Worm (Caenorhabditis elegans) whole organism, L1 larva: ENCODE data around the gene tub-1.

ENCODE experiments used
- C16A3.4 ChIP-seq: fragments of 150-350 bp; optimal IDR thresholded peaks from 2 replicates; lab custom pipeline; 2014; ENCODE audit warnings: missing biosample characterization, missing genetic modification characterization
- C34B4.2 ChIP-seq: sonication (generic microtip); optimal IDR thresholded peaks from 2 replicates; lab custom pipeline; 2017; ENCODE audit warnings: mild to moderate bottlenecking, missing genetic modification characterization, missing compliant biosample characterization
- Y116A8C.19 ChIP-seq: sonication (generic microtip); optimal IDR thresholded peaks from 2 replicates; lab custom pipeline; 2016; ENCODE audit warnings: missing compliant biosample characterization, missing genetic modification characterization, borderline replicate concordance
- aly-2 ChIP-seq: fragments of 150-350 bp; optimal IDR thresholded peaks from 2 replicates; lab custom pipeline; 2014; ENCODE audit warnings: missing biosample characterization, missing genetic modification characterization
- ama-1 ChIP-seq: fragments of 150-350 bp; optimal IDR thresholded peaks from 2 replicates; lab custom pipeline; 2014
- ceh-63 ChIP-seq: fragments of 200-800 bp; sonication (Bioruptor generic); optimal IDR thresholded peaks from 2 replicates; lab custom pipeline; 2018; ENCODE audit warnings: mild to moderate bottlenecking, missing genetic modification characterization, missing compliant biosample characterization
- ceh-8 ChIP-seq: fragments of 200-800 bp; sonication (Bioruptor generic); optimal IDR thresholded peaks from 2 replicates; lab custom pipeline; 2018; ENCODE audit warnings: mild to moderate bottlenecking, missing genetic modification characterization, moderate library complexity, missing compliant biosample characterization
- ceh-90 ChIP-seq: sonication (generic microtip); optimal IDR thresholded peaks from 2 replicates; lab custom pipeline; 2016; ENCODE audit warnings: missing genetic modification characterization, missing compliant biosample characterization
- efl-3 ChIP-seq: fragments of 200-800 bp; sonication (Bioruptor generic); optimal IDR thresholded peaks from 2 replicates; lab custom pipeline; 2018; ENCODE audit warnings: mild to moderate bottlenecking, missing genetic modification characterization, missing compliant biosample characterization
- elt-2 ChIP-seq: sonication (generic microtip); optimal IDR thresholded peaks from 2 replicates; lab custom pipeline; 2016; ENCODE audit warnings: missing genetic modification characterization, mild to moderate bottlenecking, inconsistent platforms, missing compliant biosample characterization, missing genetic modification reagents
- elt-3 ChIP-seq, 6 experiments: fragments of 150-350 bp in 1 of 6; sonication (generic microtip); optimal IDR thresholded peaks; 2 replicates each; lab custom pipeline; 2017 to 2018; ENCODE audit warnings: missing biosample characterization in 6 of 6, missing genetic modification characterization in 6 of 6, inconsistent platforms in 1 of 6
- ets-5 ChIP-seq: fragments of 200-800 bp; sonication (Bioruptor generic); IDR thresholded peaks from 2 replicates; pipeline ENCODE4 v1.3.6; 2022; ENCODE audit warnings: missing genetic modification characterization, missing compliant biosample characterization
- fkh-8 ChIP-seq: sonication (generic microtip); optimal IDR thresholded peaks from 2 replicates; lab custom pipeline; 2016; ENCODE audit warnings: mild to moderate bottlenecking, missing genetic modification characterization, missing compliant biosample characterization
- fos-1 ChIP-seq: fragments of 150-350 bp; optimal IDR thresholded peaks from 2 replicates; lab custom pipeline; 2014; ENCODE audit warnings: missing biosample characterization, missing genetic modification characterization
- hlh-17 ChIP-seq: fragments of 200-800 bp; sonication (Bioruptor generic); optimal IDR thresholded peaks from 2 replicates; lab custom pipeline; 2018; ENCODE audit warnings: missing genetic modification characterization, mild to moderate bottlenecking, missing compliant biosample characterization, moderate library complexity, borderline replicate concordance
- hlh-4 ChIP-seq: sonication (generic microtip); optimal IDR thresholded peaks from 2 replicates; lab custom pipeline; 2016; ENCODE audit warnings: mild to moderate bottlenecking, missing genetic modification characterization, missing compliant biosample characterization
- irx-1 ChIP-seq: sonication (generic microtip); optimal IDR thresholded peaks from 2 replicates; lab custom pipeline; 2016; ENCODE audit warnings: missing genetic modification characterization, missing compliant biosample characterization
- isw-1 ChIP-seq: fragments of 200-800 bp; sonication (Bioruptor generic); IDR thresholded peaks from 2 replicates; pipeline ENCODE4 v1.3.6; 2022; ENCODE audit warnings: missing genetic modification characterization, missing compliant biosample characterization
- lin-35 ChIP-seq, 2 experiments: fragments of 150-350 bp; optimal IDR thresholded peaks; 2 replicates each; lab custom pipeline; 2014; ENCODE audit warnings: missing biosample characterization in 2 of 2, missing genetic modification characterization in 2 of 2, missing genetic modification reagents in 2 of 2
- lin-39 ChIP-seq: fragments of 150-350 bp; optimal IDR thresholded peaks from 2 replicates; lab custom pipeline; 2014; ENCODE audit warnings: missing biosample characterization, missing genetic modification reagents, missing genetic modification characterization
- lir-3 ChIP-seq: sonication (generic microtip); optimal IDR thresholded peaks from 2 replicates; lab custom pipeline; 2016; ENCODE audit warnings: mild to moderate bottlenecking, missing genetic modification characterization, moderate library complexity, missing compliant biosample characterization; ENCODE audit not compliant: poor library complexity
- lsy-2 ChIP-seq, 2 experiments: fragments of 150-350 bp; optimal IDR thresholded peaks; 2 replicates each; lab custom pipeline; 2014; ENCODE audit warnings: missing biosample characterization in 2 of 2, missing genetic modification characterization in 2 of 2
- mab-9 ChIP-seq: fragments of 200-800 bp; sonication (Bioruptor generic); IDR thresholded peaks from 2 replicates; pipeline ENCODE4 v1.3.6; 2022; ENCODE audit warnings: missing genetic modification reagents, missing genetic modification characterization, missing compliant biosample characterization
- mdl-1 ChIP-seq, 2 experiments: fragments of 150-350 bp; optimal IDR thresholded peaks; 2 replicates each; lab custom pipeline; 2014 to 2017; ENCODE audit warnings: missing biosample characterization in 2 of 2, missing genetic modification characterization in 2 of 2, inconsistent platforms in 1 of 2
- mef-2 ChIP-seq: fragments of 150-350 bp; optimal IDR thresholded peaks from 2 replicates; lab custom pipeline; 2014; ENCODE audit warnings: missing biosample characterization, missing genetic modification characterization
- nhr-11 ChIP-seq: fragments of 150-350 bp; optimal IDR thresholded peaks from 2 replicates; lab custom pipeline; 2014; ENCODE audit warnings: missing biosample characterization, missing genetic modification characterization
- nhr-12 ChIP-seq: sonication (generic microtip); optimal IDR thresholded peaks from 2 replicates; lab custom pipeline; 2017; ENCODE audit warnings: missing biosample characterization, missing genetic modification characterization
- nhr-28 ChIP-seq: fragments of 150-350 bp; optimal IDR thresholded peaks from 2 replicates; lab custom pipeline; 2014; ENCODE audit warnings: missing biosample characterization, missing genetic modification characterization
- nhr-71 ChIP-seq: sonication (generic microtip); optimal IDR thresholded peaks from 2 replicates; lab custom pipeline; 2016; ENCODE audit warnings: mild to moderate bottlenecking, missing genetic modification characterization, moderate library complexity, missing compliant biosample characterization
- nhr-76 ChIP-seq: sonication (generic microtip); optimal IDR thresholded peaks from 2 replicates; lab custom pipeline; 2017; ENCODE audit warnings: missing biosample characterization, missing genetic modification characterization
- nhr-84 ChIP-seq: sonication (generic microtip); optimal IDR thresholded peaks from 2 replicates; lab custom pipeline; 2017; ENCODE audit warnings: missing biosample characterization, missing genetic modification characterization
- nhr-85 ChIP-seq: sonication (generic microtip); peaks from one replicate; lab custom pipeline; 2016; ENCODE audit warnings: missing genetic modification characterization, inconsistent platforms, missing compliant biosample characterization
- pag-3 ChIP-seq: sonication (generic microtip); optimal IDR thresholded peaks from 2 replicates; lab custom pipeline; 2017; ENCODE audit warnings: missing genetic modification characterization, mild to moderate bottlenecking, missing compliant biosample characterization, antibody characterized with exemption, borderline replicate concordance; ENCODE audit not compliant: insufficient read depth
- pax-3 ChIP-seq: fragments of 200-800 bp; sonication (Bioruptor generic); optimal IDR thresholded peaks from 2 replicates; lab custom pipeline; 2018; ENCODE audit warnings: mild to moderate bottlenecking, missing genetic modification characterization, moderate library complexity, missing compliant biosample characterization
- pqm-1 ChIP-seq: sonication (generic microtip); optimal IDR thresholded peaks from 3 replicates; lab custom pipeline; 2017; ENCODE audit warnings: missing biosample characterization, missing genetic modification characterization
- snu-23 ChIP-seq: sonication (generic microtip); optimal IDR thresholded peaks from 2 replicates; lab custom pipeline; 2016; ENCODE audit warnings: missing genetic modification characterization, missing compliant biosample characterization
- sox-4 ChIP-seq: sonication (generic microtip); optimal IDR thresholded peaks from 2 replicates; lab custom pipeline; 2016; ENCODE audit warnings: missing genetic modification characterization, missing compliant biosample characterization
- unc-130 ChIP-seq: fragments of 150-350 bp; optimal IDR thresholded peaks from 2 replicates; lab custom pipeline; 2017; ENCODE audit warnings: missing biosample characterization, missing genetic modification characterization, inconsistent platforms
- vab-15 ChIP-seq: sonication (generic microtip); optimal IDR thresholded peaks from 2 replicates; lab custom pipeline; 2017; ENCODE audit warnings: missing genotype, mild to moderate bottlenecking, missing genetic modification characterization, missing compliant biosample characterization
- xbp-1 ChIP-seq: sonication (generic microtip); optimal IDR thresholded peaks from 2 replicates; lab custom pipeline; 2016; ENCODE audit warnings: missing genetic modification characterization, missing compliant biosample characterization
- zip-4 ChIP-seq: fragments of 200-800 bp; sonication (Bioruptor generic); optimal IDR thresholded peaks from 2 replicates; lab custom pipeline; 2018; ENCODE audit warnings: mild to moderate bottlenecking, missing genetic modification characterization, moderate library complexity, missing compliant biosample characterization
- ztf-11 ChIP-seq, 2 experiments: sonication (generic microtip); optimal IDR thresholded peaks; 2 replicates each; lab custom pipeline; 2016 to 2017; ENCODE audit warnings: missing genetic modification characterization in 2 of 2, missing biosample characterization in 1 of 2, missing compliant biosample characterization in 1 of 2

Gene tub-1

DNA sequence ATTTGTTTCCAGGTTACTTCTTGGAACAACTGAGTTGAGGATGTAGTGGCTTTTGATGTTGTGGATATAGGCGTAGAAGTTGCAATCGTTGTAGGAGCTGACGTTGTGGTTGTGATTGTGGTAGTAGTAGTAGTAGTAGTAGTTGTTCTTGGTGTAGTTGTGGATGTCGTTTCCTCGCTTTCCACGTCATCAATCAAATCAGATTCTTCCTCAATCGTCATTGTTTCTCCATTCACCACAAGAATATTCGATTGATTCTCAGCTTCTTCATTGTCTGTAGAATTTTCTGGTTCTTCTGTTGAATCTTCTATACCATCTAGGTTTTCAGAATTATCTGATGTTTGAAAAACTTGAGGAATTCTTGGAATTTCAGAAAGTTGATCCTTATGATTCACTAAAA is 21.9 kb upstream of the tub-1 start:
- no peak for TF ChIP-seq sox-4 (tag; lab: Kevin White, UChicago)
- TF ChIP-seq unc-130, result no peak
- no peak for TF ChIP-seq ama-1 (lab: Kevin White, UChicago)
- TF ChIP-seq nhr-76 (tag; lab: Kevin White, UChicago), result no peak
- no peak for TF ChIP-seq nhr-71
- no peak for TF ChIP-seq pax-3 (tag; lab: Kevin White, UChicago)
- no peak for TF ChIP-seq nhr-11 (tag; lab: Kevin White, UChicago)
- TF ChIP-seq efl-3 (GFP tag; lab: Kevin White, UChicago), result no peak
- no peak for TF ChIP-seq elt-3 (tag; optimal IDR thresholded peaks at IDR 0.05; lab: Kevin White, UChicago)
- TF ChIP-seq ceh-8 (GFP tag; lab: Kevin White, UChicago), result no peak
- no peak for TF ChIP-seq isw-1

DNA sequence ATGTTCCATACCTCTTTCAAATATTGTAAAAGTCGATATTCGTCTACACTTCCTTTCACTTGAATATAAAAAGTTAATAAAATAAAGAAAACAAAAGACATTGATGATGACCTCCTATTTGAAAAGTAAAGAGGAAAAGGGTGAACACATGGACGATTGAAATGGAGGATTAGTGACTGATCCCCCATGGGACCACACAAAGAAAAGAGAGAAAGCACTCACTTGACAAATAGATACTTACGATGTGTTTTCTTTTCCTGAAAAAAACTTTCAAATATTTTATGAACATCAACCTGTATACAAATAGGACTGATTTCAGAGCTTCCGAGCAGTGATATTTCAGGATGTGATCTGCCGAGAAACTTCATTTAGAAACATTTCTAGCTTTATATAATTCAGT is 20.4 kb upstream of the tub-1 start, which contains the start of gene acr-14:
Gene acr-14, minus strand, starts transcription at position 101 of the 400 bp plus-strand sequence.
- no peak for TF ChIP-seq lsy-2 (tag; optimal IDR thresholded peaks at IDR 0.05; lab: Kevin White, UChicago)
- no peak for TF ChIP-seq nhr-84 (tag; lab: Kevin White, UChicago)
- TF ChIP-seq hlh-17 (GFP tag; lab: Kevin White, UChicago), result no peak
- TF ChIP-seq ama-1 (lab: Kevin White, UChicago), result no peak
- no peak for TF ChIP-seq vab-15 (tag; lab: Kevin White, UChicago)
- TF ChIP-seq ceh-90, result no peak
- TF ChIP-seq nhr-28 (tag; lab: Kevin White, UChicago), result no peak
- no peak for TF ChIP-seq ets-5 (GFP tag; lab: Robert Waterston, UW)
- TF ChIP-seq mdl-1 (tag; optimal IDR thresholded peaks at IDR 0.05; lab: Kevin White, UChicago), result no peak
- no peak for TF ChIP-seq aly-2 (tag; lab: Kevin White, UChicago)
- no peak for TF ChIP-seq lir-3 (tag; lab: Kevin White, UChicago)
- no peak for TF ChIP-seq nhr-76 (tag; lab: Kevin White, UChicago)
- TF ChIP-seq C16A3.4 (tag; lab: Kevin White, UChicago), result no peak
- no peak for TF ChIP-seq pag-3
- no peak for TF ChIP-seq pqm-1
- TF ChIP-seq mef-2 (tag; lab: Kevin White, UChicago), result no peak
- no peak for TF ChIP-seq mab-9 (GFP tag; lab: Robert Waterston, UW)
- TF ChIP-seq lin-35 (GFP tag; optimal IDR thresholded peaks at IDR 0.05; lab: Kevin White, UChicago), result no peak

DNA sequence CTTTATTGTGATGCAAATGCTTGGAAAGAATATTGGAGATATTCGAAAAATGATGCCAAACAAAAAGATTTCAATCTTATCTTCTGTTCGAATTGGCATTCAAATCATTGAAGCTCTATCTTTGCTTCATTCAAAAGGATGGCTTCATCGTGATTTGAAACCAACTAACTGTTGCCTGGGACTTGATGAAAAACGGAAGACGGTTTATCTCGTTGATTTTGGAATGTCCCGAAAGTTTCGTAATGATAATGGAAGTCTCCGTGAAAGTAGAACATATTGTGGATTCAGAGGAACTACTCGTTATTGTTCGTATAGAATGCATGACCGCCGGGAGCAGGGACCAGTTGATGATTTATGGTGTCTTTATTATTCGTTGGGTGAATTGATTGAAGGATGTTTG is 17.4 kb upstream of the tub-1 start:
- TF ChIP-seq pax-3 (tag; lab: Kevin White, UChicago) (no peak), snu-23 (GFP tag; lab: Kevin White, UChicago) (no peak), C16A3.4 (tag; lab: Kevin White, UChicago) (no peak), lin-35 (GFP tag; optimal IDR thresholded peaks at IDR 0.05; lab: Kevin White, UChicago) (no peak), ceh-63 (GFP tag; lab: Kevin White, UChicago) (no peak), Y116A8C.19 (tag; lab: Kevin White, UChicago) (no peak), nhr-85 (no peak), lin-39 (tag; lab: Kevin White, UChicago) (no peak), nhr-11 (tag; lab: Kevin White, UChicago) (no peak), nhr-12 (tag; lab: Kevin White, UChicago) (no peak), xbp-1 (tag; lab: Kevin White, UChicago) (no peak), C34B4.2 (tag; lab: Kevin White, UChicago) (no peak), ztf-11 (tag; optimal IDR thresholded peaks at IDR 0.05; lab: Kevin White, UChicago) (no peak), elt-2 (tag; lab: Kevin White, UChicago) (no peak)
- TF ChIP-seq, all 84 proteins: peak for 0

DNA sequence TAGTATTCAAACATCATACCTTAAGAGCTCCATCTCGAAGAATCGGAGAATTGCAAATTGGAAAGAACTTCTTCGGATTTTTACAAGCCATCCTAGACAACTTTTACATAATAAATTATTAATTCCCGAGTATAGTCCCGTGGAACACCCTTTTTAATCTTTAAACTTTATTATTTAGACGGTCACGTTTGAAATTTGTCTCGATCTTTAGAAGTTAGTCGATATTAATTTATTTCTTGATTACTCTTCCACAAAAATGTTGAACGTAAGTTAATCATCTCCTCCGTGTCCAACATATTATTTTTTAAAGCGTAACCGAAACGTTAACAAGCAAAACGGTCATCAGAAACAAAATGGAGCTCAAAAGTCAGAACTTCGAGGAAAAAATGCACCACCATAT is 16.7 kb upstream of the tub-1 start, which contains the start of the genes decr-1.3 and T05C12.1:
Gene decr-1.3, minus strand, starts transcription at position 101 of the 400 bp plus-strand sequence.
Gene T05C12.1, plus strand, starts transcription at position 232 of the 400 bp plus-strand sequence.
- TF ChIP-seq zip-4 (GFP tag; lab: Kevin White, UChicago) (no peak), hlh-4 (tag; lab: Kevin White, UChicago) (no peak), xbp-1 (tag; lab: Kevin White, UChicago) (no peak), fos-1 (tag; lab: Kevin White, UChicago) (no peak), fkh-8 (tag; lab: Kevin White, UChicago) (no peak), hlh-17 (GFP tag; lab: Kevin White, UChicago) (no peak), lir-3 (tag; lab: Kevin White, UChicago) (no peak), elt-3 (tag; optimal IDR thresholded peaks at IDR 0.05; lab: Kevin White, UChicago) (no peak), irx-1 (no peak), efl-3 (GFP tag; lab: Kevin White, UChicago) (no peak), ztf-11 (tag; optimal IDR thresholded peaks at IDR 0.05; lab: Kevin White, UChicago) (no peak)
